Fruit fly (Drosophila melanogaster) whole organism, embryonic: Measurements from ENCODE around the gene CG14778.

Experiments
- Bgb ChIP-seq: fragments of 200-800 bp; sonication (Bioruptor generic); IDR thresholded peaks from 2 replicates; pipeline ENCODE4 v1.3.6; 2022; ENCODE audit warnings: missing biosample characterization, missing genetic modification characterization; ENCODE audit not compliant: partially characterized antibody
- CG1024 ChIP-seq: fragments of 200-800 bp; sonication (Bioruptor generic); IDR thresholded peaks from 2 replicates; pipeline ENCODE4 v1.3.6; 2022; ENCODE audit warnings: missing biosample characterization, missing genetic modification characterization
- CG10543 ChIP-seq: fragments of 200-800 bp; sonication (Bioruptor generic); optimal IDR thresholded peaks from 3 replicates; lab custom pipeline; 2017; ENCODE audit warnings: missing biosample characterization, mild to moderate bottlenecking, missing genetic modification characterization, moderate library complexity
- CG10565 ChIP-seq: fragments of 200-800 bp; sonication (Bioruptor generic); optimal IDR thresholded peaks from 3 replicates; lab custom pipeline; 2016; ENCODE audit warnings: missing biosample characterization, mild to moderate bottlenecking, missing genetic modification characterization
- CG11085 ChIP-seq: fragments of 200-800 bp; sonication (Bioruptor generic); IDR thresholded peaks from 2 replicates; pipeline ENCODE4 v1.3.6; 2022; ENCODE audit warnings: missing biosample characterization, missing genetic modification characterization
- CG11247 ChIP-seq: fragments of 200-800 bp; sonication (Bioruptor generic); IDR thresholded peaks from 2 replicates; pipeline ENCODE4 v1.3.6; 2022; ENCODE audit warnings: missing biosample characterization, missing genetic modification characterization
- CG11560 ChIP-seq: fragments of 200-800 bp; sonication (Bioruptor generic); IDR thresholded peaks from 3 replicates; pipeline ENCODE4 v1.3.6; 2022; ENCODE audit warnings: missing biosample characterization, missing genetic modification characterization
- CG1647 ChIP-seq: fragments of 200-800 bp; sonication (Bioruptor generic); optimal IDR thresholded peaks from 3 replicates; lab custom pipeline; 2016; ENCODE audit warnings: missing biosample characterization, missing genetic modification characterization
- CG17186 ChIP-seq: fragments of 200-800 bp; sonication (Bioruptor generic); optimal IDR thresholded peaks from 3 replicates; lab custom pipeline; 2017; ENCODE audit warnings: missing biosample characterization, missing genetic modification reagents, missing genetic modification characterization
- CG17568 ChIP-seq: fragments of 200-800 bp; sonication (Bioruptor generic); optimal IDR thresholded peaks from 2 replicates; lab custom pipeline; 2018; ENCODE audit warnings: missing biosample characterization, mild to moderate bottlenecking, missing genetic modification characterization, moderate library complexity
- CG17802 ChIP-seq: fragments of 200-800 bp; sonication (Bioruptor generic); optimal IDR thresholded peaks from 2 replicates; lab custom pipeline; 2018; ENCODE audit warnings: missing biosample characterization, mild to moderate bottlenecking, missing genetic modification characterization, moderate library complexity
- CG31441 ChIP-seq: fragments of 200-800 bp; sonication (Bioruptor generic); IDR thresholded peaks from 2 replicates; pipeline ENCODE4 v1.3.6; 2022; ENCODE audit warnings: missing biosample characterization, missing genetic modification characterization
- CG3726 ChIP-seq: fragments of 200-800 bp; sonication (Bioruptor generic); IDR thresholded peaks from 3 replicates; pipeline ENCODE4, ENCODE4 v1.3.6; 2022; ENCODE audit warnings: missing biosample characterization, missing genetic modification characterization
- CG3838 ChIP-seq: fragments of 200-800 bp; sonication (Bioruptor generic); optimal IDR thresholded peaks from 3 replicates; lab custom pipeline; 2016; ENCODE audit warnings: missing biosample characterization, missing genetic modification characterization
- CG4820 ChIP-seq: fragments of 200-800 bp; sonication (Bioruptor generic); optimal IDR thresholded peaks from 3 replicates; lab custom pipeline; 2016; ENCODE audit warnings: missing biosample characterization, missing genetic modification characterization
- CG5180 ChIP-seq: fragments of 200-800 bp; sonication (Bioruptor generic); optimal IDR thresholded peaks from 3 replicates; lab custom pipeline; 2017; ENCODE audit warnings: missing biosample characterization, missing genetic modification characterization, mild to moderate bottlenecking, moderate library complexity, missing genetic modification reagents
- CG5953 ChIP-seq: fragments of 200-800 bp; sonication (Bioruptor generic); IDR thresholded peaks from 2 replicates; pipeline ENCODE4 v1.3.6; 2022; ENCODE audit warnings: missing biosample characterization, missing genetic modification characterization
- CG6683 ChIP-seq: fragments of 200-800 bp; sonication (Bioruptor generic); optimal IDR thresholded peaks from 2 replicates; lab custom pipeline; 2017; ENCODE audit warnings: missing biosample characterization, mild to moderate bottlenecking, missing genetic modification characterization, missing genetic modification reagents
- CG8924 ChIP-seq: fragments of 200-800 bp; optimal IDR thresholded peaks from 3 replicates; lab custom pipeline; 2019; ENCODE audit warnings: missing biosample characterization, mild to moderate bottlenecking, missing genetic modification characterization, moderate library complexity
- CG8944 ChIP-seq: fragments of 200-800 bp; sonication (Bioruptor generic); optimal IDR thresholded peaks from 3 replicates; lab custom pipeline; 2016; ENCODE audit warnings: missing biosample characterization, missing genetic modification characterization
- CG9817 ChIP-seq: fragments of 200-800 bp; sonication (Bioruptor generic); optimal IDR thresholded peaks from 2 replicates; lab custom pipeline; 2018; ENCODE audit warnings: missing biosample characterization, mild to moderate bottlenecking, missing genetic modification characterization, moderate library complexity
- CG9876 ChIP-seq: fragments of 200-800 bp; sonication (Bioruptor generic); optimal IDR thresholded peaks from 2 replicates; lab custom pipeline; 2016; ENCODE audit warnings: missing biosample characterization, missing genetic modification characterization
- CkIIα-i1 ChIP-seq: fragments of 200-800 bp; sonication (Bioruptor generic); IDR thresholded peaks from 2 replicates; pipeline ENCODE4 v1.3.6; 2022; ENCODE audit warnings: missing biosample characterization, missing genetic modification characterization
- Dp ChIP-seq: fragments of 200-800 bp; sonication (Bioruptor generic); optimal IDR thresholded peaks from 2 replicates; lab custom pipeline; 2018; ENCODE audit warnings: missing biosample characterization, mild to moderate bottlenecking, missing genetic modification characterization, moderate library complexity
- E2f1 ChIP-seq: fragments of 200-800 bp; sonication (Bioruptor generic); IDR thresholded peaks from 2 replicates; pipeline ENCODE4 v1.3.6; 2022; ENCODE audit warnings: missing biosample characterization, missing genetic modification characterization
- E2f2 ChIP-seq: fragments of 200-800 bp; sonication (Bioruptor generic); IDR thresholded peaks from 2 replicates; pipeline ENCODE4 v1.3.6; 2022; ENCODE audit warnings: missing biosample characterization, missing genetic modification characterization
- ERR ChIP-seq: fragments of 200-800 bp; sonication (Bioruptor generic); optimal IDR thresholded peaks from 2 replicates; lab custom pipeline; 2016; ENCODE audit warnings: missing biosample characterization, missing genetic modification characterization
- Hr51 ChIP-seq, 2 experiments: fragments of 200-800 bp; sonication (Bioruptor generic); optimal IDR thresholded peaks; 2 replicates in 1 of 2; 3 replicates in 1 of 2; lab custom pipeline; 2016 to 2018; ENCODE audit warnings: missing biosample characterization in 2 of 2, missing genetic modification characterization in 2 of 2, mild to moderate bottlenecking in 1 of 2, moderate library complexity in 1 of 2
- Sin3A ChIP-seq: fragments of >200 bp; optimal IDR thresholded peaks from 2 replicates; lab custom pipeline; 2018
- Usf ChIP-seq: fragments of 200-800 bp; sonication (Bioruptor generic); optimal IDR thresholded peaks from 2 replicates; lab custom pipeline; 2017; ENCODE audit warnings: missing genotype, missing biosample characterization, missing genetic modification characterization
- ac ChIP-seq: fragments of 200-800 bp; sonication (Bioruptor generic); optimal IDR thresholded peaks from 3 replicates; lab custom pipeline; 2017; ENCODE audit warnings: missing biosample characterization, mild to moderate bottlenecking, missing genetic modification characterization
- aop ChIP-seq: fragments of 200-800 bp; sonication (Bioruptor generic); IDR thresholded peaks from 2 replicates; pipeline ENCODE4 v1.3.6; 2022; ENCODE audit warnings: missing biosample characterization, missing genetic modification characterization
- ap ChIP-seq: fragments of 200-800 bp; sonication (Bioruptor generic); IDR thresholded peaks from 2 replicates; pipeline ENCODE4 v1.3.6; 2022; ENCODE audit warnings: missing biosample characterization, missing genetic modification characterization
- cato ChIP-seq: fragments of 200-800 bp; sonication (Bioruptor generic); optimal IDR thresholded peaks from 2 replicates; lab custom pipeline; 2016; ENCODE audit warnings: missing biosample characterization, missing genetic modification characterization, borderline replicate concordance
- corto ChIP-seq: fragments of 200-800 bp; sonication (Bioruptor generic); optimal IDR thresholded peaks from 2 replicates; lab custom pipeline; 2016; ENCODE audit warnings: missing biosample characterization, mild to moderate bottlenecking, missing genetic modification characterization, moderate library complexity
- ewg ChIP-seq: fragments of 200-800 bp; sonication (Bioruptor generic); optimal IDR thresholded peaks from 3 replicates; lab custom pipeline; 2017; ENCODE audit warnings: mild to moderate bottlenecking, missing biosample characterization, missing genetic modification reagents, missing genetic modification characterization
- fd64A ChIP-seq: fragments of 200-800 bp; sonication (Bioruptor generic); optimal IDR thresholded peaks from 3 replicates; lab custom pipeline; 2018; ENCODE audit warnings: missing biosample characterization, mild to moderate bottlenecking, missing genetic modification characterization
- gsb ChIP-seq: fragments of 200-800 bp; sonication (Bioruptor generic); IDR thresholded peaks from 2 replicates; pipeline ENCODE4 v1.3.6; 2022; ENCODE audit warnings: missing biosample characterization, missing genetic modification characterization
- hb ChIP-seq: fragments of 200-800 bp; sonication (Bioruptor generic); IDR thresholded peaks from 3 replicates; pipeline ENCODE4 v1.3.6; 2022; ENCODE audit warnings: missing biosample characterization, missing genetic modification characterization; ENCODE audit not compliant: partially characterized antibody
- jing ChIP-seq: fragments of 200-800 bp; sonication (Bioruptor generic); optimal IDR thresholded peaks from 2 replicates; lab custom pipeline; 2018; ENCODE audit warnings: missing biosample characterization, mild to moderate bottlenecking, missing genetic modification characterization
- pan ChIP-seq, 4 experiments: fragments of >200 bp in 3 of 4; fragments of 200-800 bp in 1 of 4; sonication (Bioruptor generic) in 1 of 4; optimal IDR thresholded peaks in 3 of 4; IDR thresholded peaks in 1 of 4; 2 replicates each; pipeline versions ENCODE4 v1.3.6 to Lab custom; 2017 to 2022; ENCODE audit warnings: missing biosample characterization in 2 of 4, missing genetic modification characterization in 2 of 4, mixed read lengths in 1 of 4
- pita ChIP-seq: fragments of 200-800 bp; sonication (Bioruptor generic); optimal IDR thresholded peaks from 2 replicates; lab custom pipeline; 2017; ENCODE audit warnings: missing biosample characterization, mild to moderate bottlenecking, missing genetic modification characterization
- prd ChIP-seq, 3 experiments: fragments of >200 bp in 2 of 3; fragments of 200-800 bp in 1 of 3; sonication (Bioruptor generic) in 1 of 3; optimal IDR thresholded peaks in 2 of 3; IDR thresholded peaks in 1 of 3; 2 replicates in 2 of 3; 3 replicates in 1 of 3; pipeline versions ENCODE4 v1.3.6 to Lab custom; 2017 to 2022; ENCODE audit warnings: missing biosample characterization in 1 of 3, missing genetic modification characterization in 1 of 3
- schlank ChIP-seq: fragments of 200-800 bp; sonication (Bioruptor generic); optimal IDR thresholded peaks from 2 replicates; lab custom pipeline; 2018; ENCODE audit warnings: missing biosample characterization, mild to moderate bottlenecking, missing genetic modification characterization
- sna ChIP-seq: fragments of 200-800 bp; sonication (Bioruptor generic); IDR thresholded peaks from 2 replicates; pipeline ENCODE4 v1.3.6; 2022; ENCODE audit warnings: missing biosample characterization, missing genetic modification characterization; ENCODE audit not compliant: partially characterized antibody
- sob ChIP-seq: fragments of 200-800 bp; sonication (Bioruptor generic); IDR thresholded peaks from 2 replicates; pipeline ENCODE4 v1.3.6; 2022; ENCODE audit warnings: missing biosample characterization, missing genetic modification characterization
- sr ChIP-seq: fragments of 200-800 bp; sonication (Bioruptor generic); IDR thresholded peaks from 3 replicates; pipeline ENCODE4 v1.3.6; 2022; ENCODE audit warnings: missing biosample characterization, missing genetic modification characterization
- wdn ChIP-seq: fragments of 200-800 bp; sonication (Bioruptor generic); IDR thresholded peaks from 2 replicates; pipeline ENCODE4 v1.3.6; 2022; ENCODE audit warnings: missing biosample characterization, missing genetic modification characterization
- yki ChIP-seq: fragments of >200 bp; optimal IDR thresholded peaks from 3 replicates; lab custom pipeline; 2018

CG14778 gene

dm6 chrX:1480426-1480825 is 13.1 kb downstream of the CG14778 start (continued):
- no peak for TF ChIP-seq CG31441 (GFP tag; lab: Robert Waterston, UW)
- no peak for TF ChIP-seq CG6683
- TF ChIP-seq CG11247 (GFP tag; lab: Robert Waterston, UW), result no peak
- no peak for TF ChIP-seq ac
- no peak for TF ChIP-seq corto (GFP tag; lab: Kevin White, UChicago)
- TF ChIP-seq E2f2, result no peak
- peak; percentile 23 for TF ChIP-seq CG10543 (GFP tag; lab: Kevin White, UChicago)
- TF ChIP-seq pita, result no peak
- no peak for TF ChIP-seq fd64A (GFP tag; lab: Kevin White, UChicago)
- TF ChIP-seq CG5180 (GFP tag; lab: Kevin White, UChicago), result no peak
- no peak for TF ChIP-seq ewg
- TF ChIP-seq CG5953 (GFP tag; lab: Robert Waterston, UW), result no peak
- TF ChIP-seq wdn (GFP tag; lab: Robert Waterston, UW), result no peak
- TF ChIP-seq aop, result no peak
- TF ChIP-seq prd (optimal IDR thresholded peaks at IDR 0.05; lab: Kevin White, UChicago), result no peak
- no peak for TF ChIP-seq prd (GFP tag; IDR thresholded peaks at IDR 0.05; lab: Robert Waterston, UW)

dm6 chrX:1482840-1483518 is 15.7 kb downstream of the CG14778 start, which contains the start of the genes sta and inc:
sta (minus strand) TSS chrX:1483413.
inc (plus strand) TSS chrX:1483479.
- TF ChIP-seq CG1647 (peak; percentile 35), CG17568 (GFP tag; lab: Kevin White, UChicago) (no peak), sob (GFP tag; lab: Robert Waterston, UW) (peak; percentile 78), CG9817 (tag; lab: Kevin White, UChicago) (peak; percentile 52), yki (lab: Kevin White, UChicago) (no peak), pan (optimal IDR thresholded peaks at IDR 0.05; lab: Kevin White, UChicago) (no peak), pan (GFP tag; optimal IDR thresholded peaks at IDR 0.05 in 1 of 2, IDR thresholded peaks at IDR 0.05 in 1 of 2) (peak in 1 of 2 experiments; percentile 42), CG11560 (tag; lab: Robert Waterston, UW) (no peak), sr (0 out of 3 replicates have a peak, but pooled peaks have one; percentile 8), E2f1 (GFP tag; lab: Robert Waterston, UW) (peak; percentile 42; the same call in 1 of the 2 replicates), CG4820 (GFP tag; lab: Kevin White, UChicago) (no peak), ap (GFP tag; lab: Robert Waterston, UW) (no peak), Bgb (GFP tag; lab: Robert Waterston, UW) (peak; percentile 64), CG9876 (GFP tag; lab: Kevin White, UChicago) (peak; percentile 46), sna (GFP tag; lab: Robert Waterston, UW) (peak; percentile 44), hb (no peak), CkIIα-i1 (no peak), cato (GFP tag; lab: Kevin White, UChicago) (no peak), gsb (GFP tag; lab: Robert Waterston, UW) (no peak; the same call in 1 of the 2 replicates), ERR (GFP tag; lab: Kevin White, UChicago) (no peak), CG1024 (GFP tag; lab: Robert Waterston, UW) (no peak), Dp (GFP tag; lab: Kevin White, UChicago) (peak; percentile 90), Hr51 (GFP tag; optimal IDR thresholded peaks at IDR 0.05; lab: Kevin White, UChicago) (peak; percentile 53), CG3726 (no peak), CG10565 (GFP tag; lab: Kevin White, UChicago) (no peak), jing (GFP tag; lab: Kevin White, UChicago) (no peak), CG17802 (tag; lab: Kevin White, UChicago) (peak; percentile 20), Sin3A (peak; percentile 39), schlank (tag; lab: Kevin White, UChicago) (peak; percentile 67), CG5953 (GFP tag; lab: Robert Waterston, UW) (no peak), Usf (no peak), CG8944 (GFP tag; lab: Kevin White, UChicago) (peak; percentile 15), CG11085 (GFP tag; lab: Robert Waterston, UW) (no peak; the same call in 1 of the 2 replicates), CG3838 (GFP tag; lab: Kevin White, UChicago) (no peak), CG8924 (peak; percentile 53), CG17186 (GFP tag; lab: Kevin White, UChicago) (peak; percentile 84)
